Worm (Caenorhabditis elegans) whole organism, L1 larva: ENCODE data around the gene cebp-1.
A peak's percentile ranks its signal among the peaks of the same experiment; 100 is the strongest.

Experiments used
- egl-27 ChIP-seq, 2 experiments: fragments of 150-350 bp in 1 of 2; sonication (generic microtip); optimal IDR thresholded peaks; 3 replicates each; lab custom pipeline; 2017 to 2018; ENCODE audit warnings: missing biosample characterization in 2 of 2, missing genetic modification characterization in 2 of 2, missing genetic modification reagents in 2 of 2
- fkh-10 ChIP-seq: sonication (generic microtip); optimal IDR thresholded peaks from 2 replicates; lab custom pipeline; 2017; ENCODE audit warnings: missing biosample characterization, missing genetic modification reagents, missing genetic modification characterization
- fos-1 ChIP-seq: fragments of 150-350 bp; optimal IDR thresholded peaks from 2 replicates; lab custom pipeline; 2014; ENCODE audit warnings: missing biosample characterization, missing genetic modification characterization
- hlh-4 ChIP-seq: sonication (generic microtip); optimal IDR thresholded peaks from 2 replicates; lab custom pipeline; 2016; ENCODE audit warnings: mild to moderate bottlenecking, missing genetic modification characterization, missing compliant biosample characterization
- lir-3 ChIP-seq: sonication (generic microtip); optimal IDR thresholded peaks from 2 replicates; lab custom pipeline; 2016; ENCODE audit warnings: mild to moderate bottlenecking, missing genetic modification characterization, moderate library complexity, missing compliant biosample characterization; ENCODE audit not compliant: poor library complexity
- nhr-11 ChIP-seq: fragments of 150-350 bp; optimal IDR thresholded peaks from 2 replicates; lab custom pipeline; 2014; ENCODE audit warnings: missing biosample characterization, missing genetic modification characterization
- nhr-12 ChIP-seq: sonication (generic microtip); optimal IDR thresholded peaks from 2 replicates; lab custom pipeline; 2017; ENCODE audit warnings: missing biosample characterization, missing genetic modification characterization
- nhr-76 ChIP-seq: sonication (generic microtip); optimal IDR thresholded peaks from 2 replicates; lab custom pipeline; 2017; ENCODE audit warnings: missing biosample characterization, missing genetic modification characterization
- pag-3 ChIP-seq: sonication (generic microtip); optimal IDR thresholded peaks from 2 replicates; lab custom pipeline; 2017; ENCODE audit warnings: missing genetic modification characterization, mild to moderate bottlenecking, missing compliant biosample characterization, antibody characterized with exemption, borderline replicate concordance; ENCODE audit not compliant: insufficient read depth
- snpc-4 ChIP-seq: fragments of 150-350 bp; optimal IDR thresholded peaks from 2 replicates; lab custom pipeline; 2014; ENCODE audit warnings: missing biosample characterization, missing genetic modification characterization
- swsn-7 ChIP-seq: sonication (generic microtip); optimal IDR thresholded peaks from 2 replicates; lab custom pipeline; 2016; ENCODE audit warnings: missing genetic modification characterization, missing compliant biosample characterization
- unc-62 ChIP-seq: fragments of 150-350 bp; optimal IDR thresholded peaks from 2 replicates; lab custom pipeline; 2014; ENCODE audit warnings: missing biosample characterization, missing genetic modification reagents, missing genetic modification characterization

- no peak for TF ChIP-seq fos-1 (tag; lab: Kevin White, UChicago)
- TF ChIP-seq nhr-11 (tag; lab: Kevin White, UChicago): no peak
- TF ChIP-seq lir-3 (tag; lab: Kevin White, UChicago): no peak
- no peak for TF ChIP-seq nhr-76
- TF ChIP-seq hlh-4 (tag; lab: Kevin White, UChicago): no peak
- TF ChIP-seq nhr-12 (tag; lab: Kevin White, UChicago): no peak
- peak; percentile 55 for TF ChIP-seq fkh-10 (GFP tag; lab: Kevin White, UChicago)
- TF ChIP-seq swsn-7 (tag; lab: Kevin White, UChicago): no peak
- no peak for TF ChIP-seq unc-62
- no peak for TF ChIP-seq egl-27 (tag; optimal IDR thresholded peaks at IDR 0.05; lab: Kevin White, UChicago)
- no peak for TF ChIP-seq pag-3 (tag; lab: Kevin White, UChicago)
- TF ChIP-seq snpc-4 (tag; lab: Kevin White, UChicago): no peak
Measured at ce11 chrX:1437097-1437496, 16.6 kb downstream of the cebp-1 start.
